Worm (Caenorhabditis elegans) whole organism, L4/young adult: ENCODE data around the gene ddo-3.

Experiments used
- dao-5 ChIP-seq: sonication (generic microtip); optimal IDR thresholded peaks from 2 replicates; lab custom pipeline; 2016; ENCODE audit warnings: missing genotype, missing genetic modification characterization, moderate library complexity, missing compliant biosample characterization
- him-1 ChIP-seq: sonication (generic microtip); optimal IDR thresholded peaks from 2 replicates; lab custom pipeline; 2016; ENCODE audit warnings: missing genotype, missing genetic modification reagents, missing genetic modification characterization, missing compliant biosample characterization

ce11 chrIII:6578505-6578904 lies 9.2 kb upstream of the ddo-3 start, which contains the start of gene F27B3.6:
- TF ChIP-seq him-1 (tag; lab: Kevin White, UChicago) (no peak), dao-5 (tag; lab: Kevin White, UChicago) (no peak)
